Worm (Caenorhabditis elegans) whole organism, midembryonic: Measurements from ENCODE around the gene degl-2.

Source experiments
- T22C8.4 ChIP-seq: fragments of 200-800 bp; sonication (Bioruptor generic); IDR thresholded peaks from 2 replicates; pipeline ENCODE4 v1.3.6; 2022; ENCODE audit warnings: missing genetic modification characterization, missing compliant biosample characterization
- cog-1 ChIP-seq: sonication (generic microtip); optimal IDR thresholded peaks from 2 replicates; lab custom pipeline; 2016; ENCODE audit warnings: missing genetic modification characterization, missing compliant biosample characterization
- flt-1 ChIP-seq: fragments of 200-800 bp; sonication (Bioruptor generic); IDR thresholded peaks from 2 replicates; pipeline ENCODE4 v1.3.6; 2022; ENCODE audit warnings: missing genetic modification characterization, missing compliant biosample characterization
- klf-2 ChIP-seq: fragments of 200-800 bp; sonication (Bioruptor generic); conservative IDR thresholded peaks from 2 replicates; pipeline ENCODE4 v1.3.6; 2022; ENCODE audit warnings: missing genetic modification reagents, missing genetic modification characterization, missing compliant biosample characterization
- med-1 ChIP-seq: sonication (generic microtip); optimal IDR thresholded peaks from 2 replicates; lab custom pipeline; 2017; ENCODE audit warnings: missing genetic modification characterization, mild to moderate bottlenecking, missing compliant biosample characterization, antibody characterized with exemption, missing genetic modification reagents; ENCODE audit not compliant: insufficient read depth
- ref-1 ChIP-seq: fragments of 200-800 bp; sonication (Bioruptor generic); conservative IDR thresholded peaks from 2 replicates; pipeline ENCODE4 v1.3.6; 2022; ENCODE audit warnings: missing genetic modification reagents, missing genetic modification characterization, missing compliant biosample characterization
- tab-1 ChIP-seq: fragments of 200-800 bp; sonication (Bioruptor generic); IDR thresholded peaks from 2 replicates; pipeline ENCODE4 v1.3.6; 2022; ENCODE audit warnings: missing genetic modification characterization, missing compliant biosample characterization
- ztf-23 ChIP-seq: fragments of 200-800 bp; sonication (Bioruptor generic); IDR thresholded peaks from 2 replicates; pipeline ENCODE4 v1.3.6; 2022; ENCODE audit warnings: missing genetic modification reagents, missing genetic modification characterization, missing compliant biosample characterization

ce11 chrIV:9610923-9611322, 32.4 kb upstream of the degl-2 start:
- TF ChIP-seq cog-1 (tag; lab: Kevin White, UChicago) (no peak), flt-1 (GFP tag; lab: Robert Waterston, UW) (no peak), klf-2 (no peak), ztf-23 (GFP tag; lab: Robert Waterston, UW) (no peak), ref-1 (GFP tag; lab: Robert Waterston, UW) (no peak), med-1 (GFP tag; lab: Kevin White, UChicago) (no peak), tab-1 (GFP tag; lab: Robert Waterston, UW) (no peak), T22C8.4 (GFP tag; lab: Robert Waterston, UW) (no peak)
